Worm (Caenorhabditis elegans) whole organism, young adult: Measurements from ENCODE around the gene C56G2.22.
A peak's percentile ranks its signal among the peaks of the same experiment; 100 is the strongest.

Source experiments
- B0035.1 ChIP-seq: sonication (generic microtip); optimal IDR thresholded peaks from 2 replicates; lab custom pipeline; 2016; ENCODE audit warnings: missing genetic modification characterization, mild to moderate bottlenecking, missing compliant biosample characterization, missing genotype, missing genetic modification reagents
- C17E4.6 ChIP-seq: fragments of 200-800 bp; sonication (Bioruptor generic); IDR thresholded peaks from 2 replicates; pipeline ENCODE4 v1.3.6; 2022; ENCODE audit warnings: missing genetic modification reagents, missing genetic modification characterization, missing compliant biosample characterization
- F33H1.4 ChIP-seq: fragments of 200-800 bp; sonication (Bioruptor generic); IDR thresholded peaks from 2 replicates; pipeline ENCODE4 v1.3.6; 2022; ENCODE audit warnings: missing genetic modification reagents, missing genetic modification characterization, missing compliant biosample characterization
- F37B4.10 ChIP-seq: fragments of 200-800 bp; sonication (Bioruptor generic); IDR thresholded peaks from 2 replicates; pipeline ENCODE4 v1.3.6; 2022; ENCODE audit warnings: missing genetic modification characterization, missing compliant biosample characterization
- F49E8.2 ChIP-seq: sonication (generic microtip); optimal IDR thresholded peaks from 3 replicates; lab custom pipeline; 2017; ENCODE audit warnings: missing genetic modification characterization, mild to moderate bottlenecking, missing compliant biosample characterization, antibody characterized with exemption, moderate library complexity; ENCODE audit not compliant: insufficient read depth
- K11D2.4 ChIP-seq: fragments of 200-800 bp; sonication (Bioruptor generic); IDR thresholded peaks from 2 replicates; pipeline ENCODE4 v1.3.6; 2022; ENCODE audit warnings: missing genetic modification reagents, missing genetic modification characterization, missing compliant biosample characterization
- Y53G8AR.9 ChIP-seq: fragments of 200-800 bp; sonication (Bioruptor generic); conservative IDR thresholded peaks from 2 replicates; pipeline ENCODE4 v1.3.6; 2022; ENCODE audit warnings: missing genetic modification reagents, missing genetic modification characterization, missing compliant biosample characterization
- Y79H2A.3 ChIP-seq: fragments of 200-800 bp; sonication (Bioruptor generic); conservative IDR thresholded peaks from 2 replicates; pipeline ENCODE4 v1.3.6; 2022; ENCODE audit warnings: missing genetic modification reagents, missing genetic modification characterization, missing compliant biosample characterization
- ZK185.1 ChIP-seq: sonication (generic microtip); optimal IDR thresholded peaks from 2 replicates; lab custom pipeline; 2016; ENCODE audit warnings: mild to moderate bottlenecking, missing genetic modification characterization, missing compliant biosample characterization; ENCODE audit not compliant: poor library complexity, severe bottlenecking
- ama-1 ChIP-seq, 3 experiments: fragments of 150-350 bp in 1 of 3; sonication (generic microtip) in 2 of 3; optimal IDR thresholded peaks; 2 replicates each; lab custom pipeline; 2014 to 2018; ENCODE audit warnings: missing biosample characterization in 2 of 3, missing genetic modification characterization in 2 of 3, missing genetic modification reagents in 2 of 3
- aptf-2 ChIP-seq: fragments of 200-800 bp; sonication (Bioruptor generic); conservative IDR thresholded peaks from 2 replicates; pipeline ENCODE4 v1.3.6; 2022; ENCODE audit warnings: missing genetic modification reagents, missing genetic modification characterization, missing compliant biosample characterization
- attf-6 ChIP-seq: fragments of 200-800 bp; sonication (Bioruptor generic); IDR thresholded peaks from 2 replicates; pipeline ENCODE4 v1.3.6; 2022; ENCODE audit warnings: missing genetic modification reagents, missing genetic modification characterization, missing compliant biosample characterization
- bed-1 ChIP-seq: fragments of 200-800 bp; sonication (Bioruptor generic); IDR thresholded peaks from 2 replicates; pipeline ENCODE4 v1.3.6; 2022; ENCODE audit warnings: missing genetic modification reagents, missing genetic modification characterization, missing compliant biosample characterization
- cebp-1 ChIP-seq, 2 experiments: fragments of 200-800 bp in 1 of 2; sonication (Bioruptor generic) in 1 of 2; sonication (generic microtip) in 1 of 2; IDR thresholded peaks in 1 of 2; optimal IDR thresholded peaks in 1 of 2; 2 replicates each; pipeline versions ENCODE4 v1.3.6 to Lab custom; 2017 to 2022; ENCODE audit warnings: missing compliant biosample characterization in 2 of 2, missing genetic modification characterization in 2 of 2, mild to moderate bottlenecking in 1 of 2, missing genetic modification reagents in 1 of 2, moderate library complexity in 1 of 2
- die-1 ChIP-seq: sonication (generic microtip); optimal IDR thresholded peaks from 2 replicates; lab custom pipeline; 2016; ENCODE audit warnings: missing genotype, mild to moderate bottlenecking, missing genetic modification characterization, missing compliant biosample characterization
- dox-1 ChIP-seq: fragments of 200-800 bp; sonication (Bioruptor generic); IDR thresholded peaks from 2 replicates; pipeline ENCODE4 v1.3.6; 2022; ENCODE audit warnings: missing genetic modification reagents, missing genetic modification characterization, missing compliant biosample characterization
- dpff-1 ChIP-seq: sonication (generic microtip); optimal IDR thresholded peaks from 2 replicates; lab custom pipeline; 2017; ENCODE audit warnings: mild to moderate bottlenecking, missing genetic modification characterization, missing compliant biosample characterization
- egl-18 ChIP-seq: fragments of 200-800 bp; sonication (Bioruptor generic); IDR thresholded peaks from 2 replicates; pipeline ENCODE4 v1.3.6; 2022; ENCODE audit warnings: missing genetic modification reagents, missing genetic modification characterization, missing compliant biosample characterization
- egl-44 ChIP-seq: fragments of 200-800 bp; sonication (Bioruptor generic); IDR thresholded peaks from 2 replicates; pipeline ENCODE4 v1.3.6; 2022; ENCODE audit warnings: missing genetic modification reagents, missing genetic modification characterization, missing compliant biosample characterization
- ekl-4 ChIP-seq: fragments of 200-800 bp; sonication (Bioruptor generic); IDR thresholded peaks from 2 replicates; pipeline ENCODE4 v1.3.6; 2022; ENCODE audit warnings: missing genetic modification reagents, missing genetic modification characterization, missing compliant biosample characterization
- fkh-3 ChIP-seq: sonication (generic microtip); optimal IDR thresholded peaks from 2 replicates; lab custom pipeline; 2016; ENCODE audit warnings: mild to moderate bottlenecking, missing genetic modification characterization, missing compliant biosample characterization
- hlh-26 ChIP-seq: fragments of 200-800 bp; sonication (Bioruptor generic); conservative IDR thresholded peaks from 2 replicates; pipeline ENCODE4 v1.3.6; 2022; ENCODE audit warnings: missing genetic modification reagents, missing genetic modification characterization, missing compliant biosample characterization
- hmg-1.2 ChIP-seq: fragments of 200-800 bp; sonication (Bioruptor generic); IDR thresholded peaks from 2 replicates; pipeline ENCODE4 v1.3.6; 2022; ENCODE audit warnings: missing genetic modification reagents, missing genetic modification characterization, missing compliant biosample characterization
- lag-1 ChIP-seq: fragments of 200-800 bp; sonication (Bioruptor generic); IDR thresholded peaks from 2 replicates; pipeline ENCODE4 v1.3.6; 2022; ENCODE audit warnings: missing genetic modification reagents, missing genetic modification characterization, missing compliant biosample characterization
- let-607 ChIP-seq, 2 experiments: fragments of 200-800 bp in 1 of 2; sonication (Bioruptor generic) in 1 of 2; sonication (generic microtip) in 1 of 2; optimal IDR thresholded peaks; 2 replicates each; lab custom pipeline; 2016 to 2018; ENCODE audit warnings: mild to moderate bottlenecking in 2 of 2, missing compliant biosample characterization in 2 of 2, missing genetic modification characterization in 2 of 2, moderate library complexity in 2 of 2, missing genotype in 1 of 2
- lin-35 ChIP-seq, 3 experiments: fragments of 150-350 bp in 2 of 3; sonication (generic microtip) in 1 of 3; optimal IDR thresholded peaks; 2 replicates each; lab custom pipeline; 2014 to 2018; ENCODE audit warnings: missing biosample characterization in 3 of 3, missing genetic modification characterization in 3 of 3, missing genetic modification reagents in 3 of 3
- lin-40 ChIP-seq: sonication (generic microtip); optimal IDR thresholded peaks from 2 replicates; lab custom pipeline; 2016; ENCODE audit warnings: missing genetic modification characterization, mild to moderate bottlenecking, missing compliant biosample characterization, missing genotype, missing genetic modification reagents
- lin-54 ChIP-seq: fragments of 200-800 bp; sonication (Bioruptor generic); optimal IDR thresholded peaks from 2 replicates; lab custom pipeline; 2018; ENCODE audit warnings: mild to moderate bottlenecking, missing genetic modification characterization, missing compliant biosample characterization
- madf-10 ChIP-seq: sonication (generic microtip); optimal IDR thresholded peaks from 2 replicates; lab custom pipeline; 2016; ENCODE audit warnings: mild to moderate bottlenecking, missing genetic modification characterization, missing compliant biosample characterization
- mel-28 ChIP-seq: sonication (generic microtip); optimal IDR thresholded peaks from 2 replicates; lab custom pipeline; 2016; ENCODE audit warnings: borderline replicate concordance, mild to moderate bottlenecking, missing genetic modification characterization, missing compliant biosample characterization
- nfyb-1 ChIP-seq: fragments of 200-800 bp; sonication (Bioruptor generic); IDR thresholded peaks from 2 replicates; pipeline ENCODE4 v1.3.6; 2022; ENCODE audit warnings: missing genetic modification reagents, missing genetic modification characterization, missing compliant biosample characterization
- nhr-27 ChIP-seq: fragments of 200-800 bp; sonication (Bioruptor generic); optimal IDR thresholded peaks from 2 replicates; lab custom pipeline; 2018; ENCODE audit warnings: mild to moderate bottlenecking, missing genetic modification characterization, moderate library complexity, missing compliant biosample characterization
- nhr-90 ChIP-seq: sonication (generic microtip); optimal IDR thresholded peaks from 2 replicates; lab custom pipeline; 2016; ENCODE audit warnings: missing genotype, mild to moderate bottlenecking, missing genetic modification characterization, missing compliant biosample characterization
- pbrm-1 ChIP-seq: fragments of 200-800 bp; sonication (Bioruptor generic); IDR thresholded peaks from 2 replicates; pipeline ENCODE4 v1.3.6; 2022; ENCODE audit warnings: missing genetic modification reagents, missing genetic modification characterization, missing compliant biosample characterization
- pha-4 ChIP-seq: fragments of 150-350 bp; sonication (generic microtip); optimal IDR thresholded peaks from 2 replicates; lab custom pipeline; 2014; ENCODE audit warnings: missing biosample characterization, missing genetic modification reagents, missing genetic modification characterization
- rcor-1 ChIP-seq: fragments of 200-800 bp; sonication (Bioruptor generic); IDR thresholded peaks from 2 replicates; pipeline ENCODE4 v1.3.6; 2022; ENCODE audit warnings: missing genetic modification reagents, missing genetic modification characterization, missing compliant biosample characterization
- rpc-1 ChIP-seq, 2 experiments: fragments of 150-350 bp in 1 of 2; sonication (generic microtip) in 1 of 2; optimal IDR thresholded peaks; 2 replicates each; lab custom pipeline; 2014 to 2018; ENCODE audit warnings: missing biosample characterization in 1 of 2, missing genetic modification characterization in 1 of 2, missing genetic modification reagents in 1 of 2, missing genotype in 1 of 2
- snpc-1.3 ChIP-seq: sonication (generic microtip); optimal IDR thresholded peaks from 2 replicates; lab custom pipeline; 2017; ENCODE audit warnings: missing genetic modification characterization, mild to moderate bottlenecking, missing compliant biosample characterization, antibody characterized with exemption, moderate library complexity, missing genotype, missing genetic modification reagents; ENCODE audit not compliant: insufficient read depth
- snpc-3.4 ChIP-seq: sonication (generic microtip); optimal IDR thresholded peaks from 2 replicates; lab custom pipeline; 2017; ENCODE audit warnings: missing genetic modification characterization, mild to moderate bottlenecking, missing compliant biosample characterization, antibody characterized with exemption, moderate library complexity, missing genotype, missing genetic modification reagents
- somi-1 ChIP-seq: fragments of 200-800 bp; sonication (Bioruptor generic); optimal IDR thresholded peaks from 2 replicates; lab custom pipeline; 2018; ENCODE audit warnings: mild to moderate bottlenecking, missing genetic modification characterization, missing compliant biosample characterization
- tbp1 ChIP-seq: fragments of 200-800 bp; sonication (Bioruptor generic); optimal IDR thresholded peaks from 2 replicates; lab custom pipeline; 2018; ENCODE audit warnings: mild to moderate bottlenecking, missing genetic modification characterization, missing compliant biosample characterization
- xnd-1 ChIP-seq: sonication (generic microtip); optimal IDR thresholded peaks from 2 replicates; lab custom pipeline; 2016; ENCODE audit warnings: missing genotype, missing genetic modification reagents, missing genetic modification characterization, missing compliant biosample characterization
- zim-3 ChIP-seq: sonication (generic microtip); optimal IDR thresholded peaks from 2 replicates; lab custom pipeline; 2017; ENCODE audit warnings: mild to moderate bottlenecking, missing genetic modification characterization, moderate library complexity, missing compliant biosample characterization
- ztf-22 ChIP-seq: fragments of 200-800 bp; sonication (Bioruptor generic); optimal IDR thresholded peaks from 2 replicates; lab custom pipeline; 2018; ENCODE audit warnings: mild to moderate bottlenecking, missing genetic modification characterization, moderate library complexity, missing compliant biosample characterization
- ztf-3 ChIP-seq: fragments of 200-800 bp; sonication (Bioruptor generic); optimal IDR thresholded peaks from 2 replicates; lab custom pipeline; 2018; ENCODE audit warnings: mild to moderate bottlenecking, missing genetic modification characterization, missing compliant biosample characterization

The C56G2.22 gene

ce11 chrIII:6361560-6361959 is 15.3 kb downstream of the C56G2.22 start (continued):
- no peak for TF ChIP-seq snpc-3.4
- TF ChIP-seq dpff-1 (tag; lab: Kevin White, UChicago) = no peak
- no peak for TF ChIP-seq mel-28 (tag; lab: Kevin White, UChicago)
- TF ChIP-seq somi-1 = no peak
- no peak for TF ChIP-seq B0035.1
- no peak for TF ChIP-seq lin-54 (GFP tag; lab: Kevin White, UChicago)
- no peak for TF ChIP-seq snpc-1.3 (tag; lab: Kevin White, UChicago)
- no peak for TF ChIP-seq rcor-1 (GFP tag; lab: Robert Waterston, UW)
- no peak for TF ChIP-seq fkh-3
- no peak for TF ChIP-seq zim-3 (tag; lab: Kevin White, UChicago)
- TF ChIP-seq nhr-27 = no peak
- TF ChIP-seq madf-10 (tag; lab: Kevin White, UChicago) = peak; percentile 26
- no peak for TF ChIP-seq lin-35 (GFP tag; optimal IDR thresholded peaks at IDR 0.05; lab: Kevin White, UChicago)
- TF ChIP-seq hmg-1.2 (GFP tag; lab: Robert Waterston, UW) = peak; percentile 25; the same call in 1 of the 2 replicates
- no peak for TF ChIP-seq ZK185.1
- TF ChIP-seq lag-1 (GFP tag; lab: Robert Waterston, UW) = no peak
- TF ChIP-seq ekl-4 (GFP tag; lab: Robert Waterston, UW) = no peak
- no peak for TF ChIP-seq pbrm-1 (GFP tag; lab: Robert Waterston, UW)
- no peak for TF ChIP-seq die-1
- no peak for TF ChIP-seq K11D2.4
- no peak for TF ChIP-seq rpc-1 (optimal IDR thresholded peaks at IDR 0.05; lab: Kevin White, UChicago)
- TF ChIP-seq rpc-1 (tag; optimal IDR thresholded peaks at IDR 0.05; lab: Kevin White, UChicago) = no peak
- no peak for TF ChIP-seq egl-18 (GFP tag; lab: Robert Waterston, UW)
- no peak for TF ChIP-seq cebp-1 (GFP tag; IDR thresholded peaks at IDR 0.05; lab: Robert Waterston, UW)
- peak; percentile 33 for TF ChIP-seq cebp-1 (tag; optimal IDR thresholded peaks at IDR 0.05; lab: Kevin White, UChicago)
- TF ChIP-seq tbp1 = peak; percentile 10
- no peak; the same call in 1 of the 2 replicates for TF ChIP-seq dox-1 (GFP tag; lab: Robert Waterston, UW)
- 0 out of 2 replicates have a peak, but pooled peaks have one; percentile 10 for TF ChIP-seq nfyb-1 (GFP tag; lab: Robert Waterston, UW)
- TF ChIP-seq egl-44 (GFP tag; lab: Robert Waterston, UW) = no peak
- peak; percentile 37 for TF ChIP-seq ztf-22 (GFP tag; lab: Kevin White, UChicago)
- TF ChIP-seq pha-4 (tag; lab: Kevin White, UChicago) = no peak
- no peak for TF ChIP-seq F49E8.2
- TF ChIP-seq let-607 (tag; optimal IDR thresholded peaks at IDR 0.05; lab: Kevin White, UChicago) = peak in 1 of 2 experiments; percentile 1
- no peak for TF ChIP-seq ama-1 (optimal IDR thresholded peaks at IDR 0.05; lab: Kevin White, UChicago)
- TF ChIP-seq ama-1 (GFP tag; optimal IDR thresholded peaks at IDR 0.05; lab: Kevin White, UChicago) = no peak
- TF ChIP-seq, all 124 proteins: peak for 11

ce11 chrIII:6362323-6362922 is 16.2 kb downstream of the C56G2.22 start:
- TF ChIP-seq F37B4.10 (GFP tag; lab: Robert Waterston, UW) (no peak), hlh-26 (no peak), bed-1 (GFP tag; lab: Robert Waterston, UW) (no peak), mel-28 (tag; lab: Kevin White, UChicago) (no peak), Y79H2A.3 (GFP tag; lab: Robert Waterston, UW) (no peak), egl-18 (GFP tag; lab: Robert Waterston, UW) (no peak), ekl-4 (GFP tag; lab: Robert Waterston, UW) (no peak), cebp-1 (GFP tag; IDR thresholded peaks at IDR 0.05; lab: Robert Waterston, UW) (no peak), cebp-1 (tag; optimal IDR thresholded peaks at IDR 0.05; lab: Kevin White, UChicago) (no peak), lin-40 (tag; lab: Kevin White, UChicago) (peak; percentile 53), lin-35 (GFP tag; optimal IDR thresholded peaks at IDR 0.05; lab: Kevin White, UChicago) (no peak), nhr-90 (tag; lab: Kevin White, UChicago) (no peak), attf-6 (no peak), ztf-3 (GFP tag; lab: Kevin White, UChicago) (no peak), aptf-2 (GFP tag; lab: Robert Waterston, UW) (no peak), C17E4.6 (GFP tag; lab: Robert Waterston, UW) (no peak), F33H1.4 (GFP tag; lab: Robert Waterston, UW) (no peak), Y53G8AR.9 (GFP tag; lab: Robert Waterston, UW) (no peak), xnd-1 (tag; lab: Kevin White, UChicago) (no peak)
